Fruit fly (Drosophila melanogaster): ENCODE results near the gene Vdup1.

dm6 chr3L:130798-131150 is 48.0 kb downstream of the Vdup1 start:
- TF ChIP-seq CG8478 (optimal IDR thresholded peaks at IDR 0.05): no peak
- TF ChIP-seq CTCF (optimal IDR thresholded peaks at IDR 0.05): no peak
